ENCODE assay signal across 3 worm cellular contexts in genomic region chrV:5570433-5570832, ce11.
TF ChIP-seq lines count a peak whose summit lies in the region.

Gene glb-6 (minus strand): TSS chrV:5570533.

TF ChIP-seq in whole organism, L1 larva, 84 proteins besides CTCF, POLR2A, EP300 and RAD21:
- TF ChIP-seq nhr-85 (tag; lab: Kevin White, UChicago) (no peak), mab-9 (GFP tag; IDR thresholded peaks at IDR 0.05; lab: Robert Waterston, UW) (no peak), dsc-1 (tag; optimal IDR thresholded peaks at IDR 0.05; lab: Kevin White, UChicago) (no peak), fkh-10 (GFP tag; optimal IDR thresholded peaks at IDR 0.05; lab: Kevin White, UChicago) (peak; percentile 16), lin-14 (GFP tag; optimal IDR thresholded peaks at IDR 0.05; lab: Kevin White, UChicago) (peak; percentile 39)
TF ChIP-seq in whole organism, L1 larva: peak in this region for 2.

TF ChIP-seq in whole organism, L4 larva, 104 proteins besides CTCF, POLR2A, EP300 and RAD21:
- TF ChIP-seq nhr-42 (GFP tag; IDR thresholded peaks at IDR 0.05; lab: Robert Waterston, UW) (no peak), ceh-82 (tag; optimal IDR thresholded peaks at IDR 0.05; lab: Kevin White, UChicago) (no peak), aha-1 (tag; lab: Kevin White, UChicago) (no peak), F37D6.2 (tag; optimal IDR thresholded peaks at IDR 0.05; lab: Kevin White, UChicago) (no peak), fkh-10 (GFP tag; optimal IDR thresholded peaks at IDR 0.05; lab: Kevin White, UChicago) (peak; percentile 63), nhr-77 (tag; optimal IDR thresholded peaks at IDR 0.05; lab: Kevin White, UChicago) (no peak)

TF ChIP-seq in whole organism, mixed stage, embryonic, 35 proteins besides CTCF, POLR2A, EP300 and RAD21:
- TF ChIP-seq nhr-28 (tag; optimal IDR thresholded peaks at IDR 0.05; lab: Kevin White, UChicago) (no peak), ces-1 (GFP tag; optimal IDR thresholded peaks at IDR 0.05; lab: Kevin White, UChicago) (peak; percentile 21)

Comparison
In these comparisons a context has a peak if more than half of its experiments do, and no peak if none do; other contexts are left out.
1. Of the 29 proteins assayed by ChIP-seq in both whole organism, L4 larva and whole organism, L1 larva: peak only in whole organism, L4 larva: none; only in whole organism, L1 larva: none; in both: fkh-10; in neither: 28.